Fruit fly (Drosophila melanogaster): Measurements from ENCODE around the gene Sgs8.

Gene Sgs8

DNA sequence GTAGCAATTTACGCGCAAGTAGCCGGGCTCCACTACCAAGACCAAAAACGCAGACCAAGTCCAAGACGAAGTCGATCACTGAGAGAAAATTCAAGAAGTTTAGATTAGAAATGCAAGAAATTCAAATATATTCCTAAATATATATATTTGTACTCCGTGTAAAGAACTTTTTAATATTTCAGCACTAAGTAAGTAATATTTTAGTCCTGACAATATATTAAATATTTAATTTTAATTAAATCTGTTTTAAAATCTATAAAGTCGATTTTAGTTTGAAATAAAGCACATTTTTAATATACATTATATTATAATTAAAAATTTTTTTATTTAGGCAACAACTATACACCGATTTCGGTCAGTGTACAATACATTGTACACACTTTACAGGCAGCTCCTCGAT, 42.2 kb downstream of the Sgs8 start:
- TF ChIP-seq CG1620 (GFP tag; optimal IDR thresholded peaks at IDR 0.05): no peak
- no peak for TF ChIP-seq cic (GFP tag; optimal IDR thresholded peaks at IDR 0.05)
- no peak for TF ChIP-seq CG7101 (tag; optimal IDR thresholded peaks at IDR 0.05)
- TF ChIP-seq CG33017 (tag; optimal IDR thresholded peaks at IDR 0.05): no peak
- no peak for TF ChIP-seq Mnt (GFP tag; optimal IDR thresholded peaks at IDR 0.05)

DNA sequence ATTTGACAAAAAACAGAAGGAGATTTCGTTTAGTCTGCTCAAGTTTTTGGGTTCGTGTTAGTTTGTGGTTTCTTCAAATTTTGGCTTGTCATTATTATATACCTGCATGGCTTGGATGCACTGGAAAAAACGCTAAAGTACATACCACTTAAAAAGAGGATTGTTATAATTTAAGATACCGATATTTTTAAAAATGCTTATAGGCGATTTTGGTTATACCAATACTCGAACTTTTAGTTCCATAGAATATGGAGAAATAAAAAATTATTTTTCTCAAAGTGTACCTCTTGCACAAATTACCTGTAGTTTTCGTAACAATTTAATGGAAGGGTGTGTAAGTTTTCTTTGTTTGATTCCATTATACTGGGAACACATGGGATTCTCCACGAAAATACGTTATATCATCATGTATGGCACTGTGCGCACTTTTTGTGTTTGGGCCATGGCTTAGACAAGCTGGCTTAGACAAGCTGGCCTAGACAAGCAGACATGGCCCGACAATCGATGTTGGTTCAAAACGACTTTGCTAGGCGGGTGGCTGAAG, 43.8 kb downstream of the Sgs8 start, which contains the start of gene Fum3:
TSS of gene Fum3 (minus strand) at position 494 of the 544 bp plus-strand sequence.
- no peak for TF ChIP-seq ovo (GFP tag; optimal IDR thresholded peaks at IDR 0.05)
- no peak for TF ChIP-seq CG12768 (GFP tag; optimal IDR thresholded peaks at IDR 0.05)
- TF ChIP-seq cic (GFP tag; optimal IDR thresholded peaks at IDR 0.05): no peak
- no peak for TF ChIP-seq Mnt (GFP tag; optimal IDR thresholded peaks at IDR 0.05)
- TF ChIP-seq CG11617 (GFP tag; optimal IDR thresholded peaks at IDR 0.05): no peak
- no peak for TF ChIP-seq CG5204 (GFP tag; optimal IDR thresholded peaks at IDR 0.05)
- TF ChIP-seq cnc (optimal IDR thresholded peaks at IDR 0.05): no peak
- no peak for TF ChIP-seq CG7045 (GFP tag; optimal IDR thresholded peaks at IDR 0.05)
- TF ChIP-seq CG14711 (tag; optimal IDR thresholded peaks at IDR 0.05): no peak
- no peak for TF ChIP-seq tj (GFP tag; optimal IDR thresholded peaks at IDR 0.05)
- TF ChIP-seq kay (GFP tag; ENCODE audit: borderline replicate concordance): no peak
- no peak for TF ChIP-seq toe (GFP tag; optimal IDR thresholded peaks at IDR 0.05)
